Fruit fly (Drosophila melanogaster): ENCODE data around the gene CG14722.

dm6 chr3R:11735337-11735736, 6.4 kb upstream of the CG14722 start, which contains the start of gene CG14721:
- TF ChIP-seq acj6 (GFP tag; optimal IDR thresholded peaks at IDR 0.05): no peak
- TF ChIP-seq CG7368 (GFP tag; optimal IDR thresholded peaks at IDR 0.05): no peak
- no peak for TF ChIP-seq CG8632 (GFP tag; optimal IDR thresholded peaks at IDR 0.05)
- no peak for TF ChIP-seq CG11762 (GFP tag; optimal IDR thresholded peaks at IDR 0.05; ENCODE audit: insufficient read depth)
- no peak for TF ChIP-seq Hr4 (GFP tag; optimal IDR thresholded peaks at IDR 0.05)
- no peak for TF ChIP-seq Lpt (GFP tag; optimal IDR thresholded peaks at IDR 0.05)
- no peak for TF ChIP-seq spab (GFP tag; optimal IDR thresholded peaks at IDR 0.05)
- TF ChIP-seq CG11902 (GFP tag; optimal IDR thresholded peaks at IDR 0.05): no peak
- no peak for TF ChIP-seq CG6792 (GFP tag; optimal IDR thresholded peaks at IDR 0.05)
- TF ChIP-seq CG16779 (tag; optimal IDR thresholded peaks at IDR 0.05): no peak
- no peak for TF ChIP-seq CG3919 (GFP tag; optimal IDR thresholded peaks at IDR 0.05)
- no peak for TF ChIP-seq ss (GFP tag; optimal IDR thresholded peaks at IDR 0.05)
- TF ChIP-seq Hr39 (GFP tag; optimal IDR thresholded peaks at IDR 0.05): no peak
- TF ChIP-seq eg (GFP tag; IDR thresholded peaks at IDR 0.05): no peak
